Worm (Caenorhabditis elegans) whole organism, young adult: Measurements from ENCODE around the gene tbc-13.

Experiments
- C06A6.2 ChIP-seq: fragments of 200-800 bp; sonication (Bioruptor generic); conservative IDR thresholded peaks from 2 replicates; pipeline ENCODE4 v1.3.6; 2022; ENCODE audit warnings: missing genetic modification characterization, missing compliant biosample characterization
- F37B4.10 ChIP-seq: fragments of 200-800 bp; sonication (Bioruptor generic); IDR thresholded peaks from 2 replicates; pipeline ENCODE4 v1.3.6; 2022; ENCODE audit warnings: missing genetic modification characterization, missing compliant biosample characterization
- F49E8.2 ChIP-seq: sonication (generic microtip); optimal IDR thresholded peaks from 3 replicates; lab custom pipeline; 2017; ENCODE audit warnings: missing genetic modification characterization, mild to moderate bottlenecking, missing compliant biosample characterization, antibody characterized with exemption, moderate library complexity; ENCODE audit not compliant: insufficient read depth
- cebp-1 ChIP-seq, 2 experiments: fragments of 200-800 bp in 1 of 2; sonication (Bioruptor generic) in 1 of 2; sonication (generic microtip) in 1 of 2; IDR thresholded peaks in 1 of 2; optimal IDR thresholded peaks in 1 of 2; 2 replicates each; pipeline versions ENCODE4 v1.3.6 to Lab custom; 2017 to 2022; ENCODE audit warnings: missing compliant biosample characterization in 2 of 2, missing genetic modification characterization in 2 of 2, mild to moderate bottlenecking in 1 of 2, missing genetic modification reagents in 1 of 2, moderate library complexity in 1 of 2
- cebp-2 ChIP-seq: fragments of 200-800 bp; sonication (Bioruptor generic); IDR thresholded peaks from 2 replicates; pipeline ENCODE4 v1.3.6; 2022; ENCODE audit warnings: missing genetic modification characterization, missing compliant biosample characterization
- efl-1 ChIP-seq: fragments of 150-350 bp; optimal IDR thresholded peaks from 2 replicates; lab custom pipeline; 2014; ENCODE audit warnings: missing biosample characterization, missing genetic modification reagents, missing genetic modification characterization
- egl-44 ChIP-seq: fragments of 200-800 bp; sonication (Bioruptor generic); IDR thresholded peaks from 2 replicates; pipeline ENCODE4 v1.3.6; 2022; ENCODE audit warnings: missing genetic modification reagents, missing genetic modification characterization, missing compliant biosample characterization
- egrh-3 ChIP-seq: fragments of 200-800 bp; sonication (Bioruptor generic); IDR thresholded peaks from 2 replicates; pipeline ENCODE4 v1.3.6; 2022; ENCODE audit warnings: missing genetic modification reagents, missing genetic modification characterization, missing compliant biosample characterization
- ets-4 ChIP-seq: fragments of 200-800 bp; sonication (Bioruptor generic); optimal IDR thresholded peaks from 2 replicates; lab custom pipeline; 2018; ENCODE audit warnings: mild to moderate bottlenecking, missing genetic modification characterization, missing compliant biosample characterization
- hmg-20 ChIP-seq: fragments of 200-800 bp; sonication (Bioruptor generic); IDR thresholded peaks from 2 replicates; pipeline ENCODE4 v1.3.6; 2022; ENCODE audit warnings: missing genetic modification reagents, missing genetic modification characterization, missing compliant biosample characterization
- let-607 ChIP-seq, 2 experiments: fragments of 200-800 bp in 1 of 2; sonication (Bioruptor generic) in 1 of 2; sonication (generic microtip) in 1 of 2; optimal IDR thresholded peaks; 2 replicates each; lab custom pipeline; 2016 to 2018; ENCODE audit warnings: mild to moderate bottlenecking in 2 of 2, missing compliant biosample characterization in 2 of 2, missing genetic modification characterization in 2 of 2, moderate library complexity in 2 of 2, missing genotype in 1 of 2
- lin-26 ChIP-seq: fragments of 200-800 bp; sonication (Bioruptor generic); IDR thresholded peaks from 2 replicates; pipeline ENCODE4 v1.3.6; 2022; ENCODE audit warnings: missing genetic modification reagents, missing genetic modification characterization, missing compliant biosample characterization
- madf-8 ChIP-seq: fragments of 200-800 bp; sonication (Bioruptor generic); conservative IDR thresholded peaks from 2 replicates; pipeline ENCODE4 v1.3.6; 2022; ENCODE audit warnings: missing genetic modification reagents, missing genetic modification characterization, missing compliant biosample characterization
- mcd-1 ChIP-seq: fragments of 200-800 bp; sonication (Bioruptor generic); IDR thresholded peaks from 2 replicates; pipeline ENCODE4 v1.3.6; 2022; ENCODE audit warnings: missing genetic modification reagents, missing genetic modification characterization, missing compliant biosample characterization
- nhr-80 ChIP-seq: sonication (generic microtip); optimal IDR thresholded peaks from 2 replicates; lab custom pipeline; 2016; ENCODE audit warnings: missing genetic modification characterization, missing compliant biosample characterization
- pha-4 ChIP-seq: fragments of 150-350 bp; sonication (generic microtip); optimal IDR thresholded peaks from 2 replicates; lab custom pipeline; 2014; ENCODE audit warnings: missing biosample characterization, missing genetic modification reagents, missing genetic modification characterization
- sea-2 ChIP-seq: fragments of 200-800 bp; sonication (Bioruptor generic); IDR thresholded peaks from 2 replicates; pipeline ENCODE4 v1.3.6; 2022; ENCODE audit warnings: missing genetic modification characterization, missing compliant biosample characterization
- snpc-1.1 ChIP-seq: sonication (generic microtip); optimal IDR thresholded peaks from 2 replicates; lab custom pipeline; 2017; ENCODE audit warnings: missing genetic modification characterization, mild to moderate bottlenecking, missing compliant biosample characterization, antibody characterized with exemption, moderate library complexity, missing genotype, missing genetic modification reagents; ENCODE audit not compliant: insufficient read depth
- unc-62 ChIP-seq: fragments of 150-350 bp; optimal IDR thresholded peaks from 2 replicates; lab custom pipeline; 2014; ENCODE audit warnings: missing biosample characterization, missing genetic modification reagents, missing genetic modification characterization
- zfh-2 ChIP-seq: fragments of 200-800 bp; sonication (Bioruptor generic); conservative IDR thresholded peaks from 2 replicates; pipeline ENCODE4 v1.3.6; 2022; ENCODE audit warnings: missing genetic modification reagents, missing genetic modification characterization, missing compliant biosample characterization
- ztf-6 ChIP-seq: fragments of 200-800 bp; sonication (Bioruptor generic); IDR thresholded peaks from 2 replicates; pipeline ENCODE4 v1.3.6; 2022; ENCODE audit warnings: missing genetic modification reagents, missing genetic modification characterization, missing compliant biosample characterization

The tbc-13 gene

ce11 chrX:12484749-12485148 is at the start of gene tbc-13:
Gene tbc-13, plus strand, starts transcription at chrX:12485049.
- TF ChIP-seq efl-1 (no peak), lin-26 (GFP tag; lab: Robert Waterston, UW) (no peak)

ce11 chrX:12435246-12435645 is 49.6 kb upstream of the tbc-13 start:
- TF ChIP-seq madf-8 (GFP tag; lab: Robert Waterston, UW) (no peak), cebp-1 (GFP tag; IDR thresholded peaks at IDR 0.05; lab: Robert Waterston, UW) (no peak), cebp-1 (tag; optimal IDR thresholded peaks at IDR 0.05; lab: Kevin White, UChicago) (peak; percentile 17), nhr-80 (tag; lab: Kevin White, UChicago) (peak; percentile 53)

- TF ChIP-seq hmg-20 (no peak), pha-4 (tag; lab: Kevin White, UChicago) (peak; percentile 17), C06A6.2 (GFP tag; lab: Robert Waterston, UW) (no peak), snpc-1.1 (tag; lab: Kevin White, UChicago) (no peak)
These were observed 48.4 kb upstream of the tbc-13 start for ce11 chrX:12436486-12436885.

DNA sequence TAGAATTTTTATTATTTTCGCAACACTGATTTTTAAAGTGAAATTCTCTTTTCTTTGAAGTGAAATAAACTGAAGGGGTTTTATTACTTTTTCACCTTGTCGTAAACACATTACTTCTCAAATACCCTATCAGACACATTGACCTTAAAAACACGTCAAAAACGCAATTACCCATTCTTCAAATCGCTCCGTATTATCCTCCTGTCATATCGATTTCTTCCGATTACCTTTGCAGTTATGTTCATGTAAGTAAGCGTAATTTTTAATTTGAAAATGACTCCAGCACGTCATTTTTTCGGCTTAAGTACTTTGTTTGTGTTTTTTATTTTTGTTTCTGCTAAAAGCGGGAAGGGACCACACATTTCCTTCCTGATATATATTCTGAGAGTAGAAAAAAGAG is 46.6 kb upstream of the tbc-13 start:
- no peak for TF ChIP-seq sea-2 (GFP tag; lab: Robert Waterston, UW)
- no peak for TF ChIP-seq egl-44

DNA sequence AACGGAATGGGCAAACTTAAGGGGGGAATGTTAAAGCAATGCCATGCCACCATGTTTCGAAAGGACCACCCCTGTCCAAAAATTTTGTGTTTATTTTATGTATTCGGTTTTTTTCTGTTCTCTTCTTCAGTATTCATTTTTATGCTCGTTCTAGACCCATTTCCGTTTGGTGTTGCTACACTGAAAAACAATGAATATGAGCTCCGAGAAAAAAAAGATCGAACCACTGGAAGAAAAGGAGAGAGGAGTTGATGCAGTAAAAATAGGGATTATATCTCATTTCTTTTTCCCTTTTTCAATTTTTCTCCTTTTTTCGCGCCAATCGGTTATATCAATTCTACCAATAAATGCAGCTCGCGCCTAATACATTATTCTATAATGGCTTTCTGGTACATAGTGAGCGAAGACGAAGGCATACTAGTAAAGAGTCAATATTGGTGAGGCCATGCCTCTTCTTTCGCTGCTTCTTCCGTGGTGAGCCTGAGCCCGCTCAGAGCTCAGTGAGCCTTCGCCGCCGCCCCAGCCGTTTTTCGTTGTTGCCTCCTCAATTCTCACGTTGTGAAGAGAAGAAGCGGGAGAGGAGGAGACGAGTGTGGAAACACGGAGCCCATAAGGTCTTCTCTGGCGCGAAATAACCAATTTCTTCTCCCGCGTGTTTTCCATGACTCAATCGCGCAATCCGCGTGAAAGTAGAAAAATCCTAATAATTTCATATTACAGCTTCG is 44.7 kb upstream of the tbc-13 start:
- TF ChIP-seq cebp-1 (GFP tag; IDR thresholded peaks at IDR 0.05; lab: Robert Waterston, UW) (no peak), cebp-1 (tag; optimal IDR thresholded peaks at IDR 0.05; lab: Kevin White, UChicago) (peak; percentile 9), unc-62 (GFP tag; lab: Kevin White, UChicago) (no peak), zfh-2 (GFP tag; lab: Robert Waterston, UW) (peak; percentile 85), cebp-2 (GFP tag; lab: Robert Waterston, UW) (0 out of 2 replicates have a peak, but pooled peaks have one; percentile 6)

ce11 chrX:12444423-12444822 is 40.4 kb upstream of the tbc-13 start:
- 0 out of 2 replicates have a peak, but pooled peaks have one; percentile 31 for TF ChIP-seq C06A6.2 (GFP tag; lab: Robert Waterston, UW)
- TF ChIP-seq F49E8.2, result no peak
- TF ChIP-seq cebp-1 (GFP tag; IDR thresholded peaks at IDR 0.05; lab: Robert Waterston, UW), result no peak
- TF ChIP-seq cebp-1 (tag; optimal IDR thresholded peaks at IDR 0.05; lab: Kevin White, UChicago), result peak; percentile 51

ce11 chrX:12446572-12446971 is 38.3 kb upstream of the tbc-13 start:
- TF ChIP-seq nhr-80 (tag; lab: Kevin White, UChicago) (peak; percentile 67), ets-4 (GFP tag; lab: Kevin White, UChicago) (no peak)

ce11 chrX:12447639-12448038 is 37.2 kb upstream of the tbc-13 start:
- TF ChIP-seq egrh-3 (GFP tag; lab: Robert Waterston, UW) (peak; percentile 12; the same call in 1 of the 2 replicates), F37B4.10 (GFP tag; lab: Robert Waterston, UW) (0 out of 2 replicates have a peak, but pooled peaks have one; percentile 74), ztf-6 (GFP tag; lab: Robert Waterston, UW) (0 out of 2 replicates have a peak, but pooled peaks have one; percentile 28)

DNA sequence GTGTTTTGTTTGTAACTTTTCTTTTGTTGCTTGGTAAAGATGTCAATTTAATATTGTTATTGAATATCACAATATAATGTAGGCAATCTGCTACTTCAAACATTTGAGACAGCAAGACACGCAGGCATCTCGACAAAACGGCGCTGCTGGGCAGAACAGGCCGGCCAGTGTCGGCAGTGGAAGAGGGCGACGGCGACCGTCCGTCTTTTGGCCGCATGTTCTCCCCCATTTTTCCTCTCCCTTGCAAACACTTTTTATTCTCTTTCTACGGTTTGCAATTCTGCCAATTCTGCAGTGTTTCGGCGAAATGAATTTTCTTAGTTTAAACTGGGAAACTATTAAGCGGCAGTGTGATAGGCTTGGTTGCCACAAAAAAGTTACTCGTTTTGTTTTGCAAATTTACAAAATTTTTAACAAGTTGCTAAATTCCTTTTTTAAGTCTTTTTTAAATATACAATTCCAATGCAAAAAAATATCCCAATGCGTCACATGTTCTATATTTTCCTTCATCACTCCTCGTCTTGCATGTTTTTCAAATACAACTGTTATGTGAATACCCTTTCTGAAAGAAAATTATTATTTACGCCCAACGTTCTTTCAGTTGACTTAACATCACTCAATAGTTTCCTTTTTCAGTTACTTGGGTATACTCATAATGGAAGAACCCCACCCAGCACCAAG is 35.4 kb upstream of the tbc-13 start, which contains the start of gene T18D3.6:
T18D3.6 (plus strand) TSS at position 631 of the 681 bp plus-strand sequence.
- TF ChIP-seq nhr-80 (tag; lab: Kevin White, UChicago) (peak; percentile 72), cebp-1 (GFP tag; IDR thresholded peaks at IDR 0.05; lab: Robert Waterston, UW) (no peak), cebp-1 (tag; optimal IDR thresholded peaks at IDR 0.05; lab: Kevin White, UChicago) (peak; percentile 21), mcd-1 (peak; percentile 52), zfh-2 (GFP tag; lab: Robert Waterston, UW) (peak; percentile 90), let-607 (tag; optimal IDR thresholded peaks at IDR 0.05; lab: Kevin White, UChicago) (no peak)
